Worm (Caenorhabditis elegans) whole organism, L3 larva: Measurements from ENCODE around the gene Y57G11C.22.
A peak's percentile ranks its signal among the peaks of the same experiment; 100 is the strongest.

Experiments used
- R02D3.7 ChIP-seq: fragments of 150-350 bp; optimal IDR thresholded peaks from 2 replicates; lab custom pipeline; 2014; ENCODE audit warnings: missing biosample characterization, missing genetic modification characterization
- ZK546.5 ChIP-seq: sonication (generic microtip); optimal IDR thresholded peaks from 2 replicates; lab custom pipeline; 2017; ENCODE audit warnings: missing biosample characterization, missing genetic modification characterization
- aly-2 ChIP-seq: fragments of 150-350 bp; optimal IDR thresholded peaks from 2 replicates; lab custom pipeline; 2014; ENCODE audit warnings: missing biosample characterization, missing genetic modification characterization
- ama-1 ChIP-seq: fragments of 150-350 bp; optimal IDR thresholded peaks from 2 replicates; lab custom pipeline; 2018
- ceh-16 ChIP-seq: sonication (generic microtip); optimal IDR thresholded peaks from 2 replicates; lab custom pipeline; 2017; ENCODE audit warnings: missing biosample characterization, missing genetic modification characterization
- ceh-28 ChIP-seq: fragments of 150-350 bp; optimal IDR thresholded peaks from 2 replicates; lab custom pipeline; 2014; ENCODE audit warnings: missing biosample characterization, missing genetic modification reagents, missing genetic modification characterization
- ceh-82 ChIP-seq: fragments of 150-350 bp; optimal IDR thresholded peaks from 2 replicates; lab custom pipeline; 2014; ENCODE audit warnings: missing biosample characterization, missing genetic modification characterization
- ceh-9 ChIP-seq: sonication (generic microtip); optimal IDR thresholded peaks from 2 replicates; lab custom pipeline; 2018; ENCODE audit warnings: missing biosample characterization, missing genetic modification characterization
- daf-12 ChIP-seq: fragments of 150-350 bp; optimal IDR thresholded peaks from 2 replicates; lab custom pipeline; 2014; ENCODE audit warnings: missing biosample characterization, missing genetic modification reagents, missing genetic modification characterization
- egl-27 ChIP-seq: sonication (generic microtip); optimal IDR thresholded peaks from 4 replicates; lab custom pipeline; 2017; ENCODE audit warnings: missing biosample characterization, missing genetic modification reagents, missing genetic modification characterization
- egl-5 ChIP-seq: fragments of 150-350 bp; optimal IDR thresholded peaks from 2 replicates; lab custom pipeline; 2017; ENCODE audit warnings: missing biosample characterization, missing genetic modification reagents, missing genetic modification characterization, inconsistent platforms
- elt-1 ChIP-seq: fragments of 150-350 bp; optimal IDR thresholded peaks from 2 replicates; lab custom pipeline; 2014; ENCODE audit warnings: missing biosample characterization, missing genetic modification characterization
- elt-2 ChIP-seq: sonication (generic microtip); optimal IDR thresholded peaks from 2 replicates; lab custom pipeline; 2016; ENCODE audit warnings: missing genetic modification reagents, mild to moderate bottlenecking, missing genetic modification characterization, missing compliant biosample characterization
- elt-3 ChIP-seq, 3 experiments: fragments of 150-350 bp in 1 of 3; sonication (generic microtip) in 2 of 3; optimal IDR thresholded peaks; 2 replicates in 2 of 3; 4 replicates in 1 of 3; lab custom pipeline; 2014 to 2017; ENCODE audit warnings: missing biosample characterization in 3 of 3, missing genetic modification characterization in 3 of 3
- eor-1 ChIP-seq, 2 experiments: fragments of 150-350 bp; optimal IDR thresholded peaks; 2 replicates each; lab custom pipeline; 2014 to 2018; ENCODE audit warnings: missing biosample characterization in 2 of 2, missing genetic modification characterization in 2 of 2
- fkh-10 ChIP-seq: sonication (generic microtip); optimal IDR thresholded peaks from 2 replicates; lab custom pipeline; 2017; ENCODE audit warnings: missing biosample characterization, missing genetic modification reagents, missing genetic modification characterization
- fkh-2 ChIP-seq: fragments of 150-350 bp; optimal IDR thresholded peaks from 2 replicates; lab custom pipeline; 2014; ENCODE audit warnings: missing biosample characterization, missing genetic modification reagents, missing genetic modification characterization
- fos-1 ChIP-seq: fragments of 150-350 bp; optimal IDR thresholded peaks from 2 replicates; lab custom pipeline; 2014; ENCODE audit warnings: missing biosample characterization, missing genetic modification characterization
- hmg-11 ChIP-seq: sonication (generic microtip); optimal IDR thresholded peaks from 2 replicates; lab custom pipeline; 2016; ENCODE audit warnings: missing genetic modification characterization, missing compliant biosample characterization
- jun-1 ChIP-seq: fragments of 150-350 bp; optimal IDR thresholded peaks from 2 replicates; lab custom pipeline; 2014; ENCODE audit warnings: missing biosample characterization, missing genetic modification reagents, missing genetic modification characterization
- lin-15B ChIP-seq: fragments of 150-350 bp; optimal IDR thresholded peaks from 2 replicates; lab custom pipeline; 2014; ENCODE audit warnings: missing biosample characterization, missing genetic modification characterization
- lin-39 ChIP-seq: fragments of 150-350 bp; optimal IDR thresholded peaks from 2 replicates; lab custom pipeline; 2018; ENCODE audit warnings: missing biosample characterization, missing genetic modification reagents, missing genetic modification characterization
- lsy-12 ChIP-seq: sonication (generic microtip); optimal IDR thresholded peaks from 2 replicates; lab custom pipeline; 2016; ENCODE audit warnings: mild to moderate bottlenecking, missing genetic modification characterization, missing compliant biosample characterization
- mdl-1 ChIP-seq: fragments of 150-350 bp; optimal IDR thresholded peaks from 2 replicates; lab custom pipeline; 2014; ENCODE audit warnings: missing biosample characterization, missing genetic modification characterization
- mml-1 ChIP-seq: fragments of 150-350 bp; sonication (generic microtip); optimal IDR thresholded peaks from 3 replicates; lab custom pipeline; 2014; ENCODE audit warnings: missing biosample characterization, missing genetic modification characterization
- nfya-1 ChIP-seq: sonication (generic microtip); optimal IDR thresholded peaks from 2 replicates; lab custom pipeline; 2017; ENCODE audit warnings: missing genetic modification characterization, mild to moderate bottlenecking, missing compliant biosample characterization, antibody characterized with exemption, moderate library complexity; ENCODE audit not compliant: insufficient read depth
- nhr-11 ChIP-seq: fragments of 150-350 bp; optimal IDR thresholded peaks from 2 replicates; lab custom pipeline; 2014; ENCODE audit warnings: missing biosample characterization, missing genetic modification characterization
- nhr-12 ChIP-seq: fragments of 150-350 bp; optimal IDR thresholded peaks from 2 replicates; lab custom pipeline; 2014; ENCODE audit warnings: missing biosample characterization, missing genetic modification characterization
- nhr-23 ChIP-seq: fragments of 150-350 bp; optimal IDR thresholded peaks from 2 replicates; lab custom pipeline; 2014; ENCODE audit warnings: missing biosample characterization, missing genetic modification reagents, missing genetic modification characterization
- nhr-237 ChIP-seq: fragments of 150-350 bp; optimal IDR thresholded peaks from 2 replicates; lab custom pipeline; 2014; ENCODE audit warnings: missing biosample characterization, missing genetic modification characterization
- nhr-25 ChIP-seq: sonication (generic microtip); optimal IDR thresholded peaks from 2 replicates; lab custom pipeline; 2017; ENCODE audit warnings: missing biosample characterization, missing genetic modification characterization
- nhr-28 ChIP-seq: fragments of 150-350 bp; optimal IDR thresholded peaks from 2 replicates; lab custom pipeline; 2014; ENCODE audit warnings: missing biosample characterization, missing genetic modification characterization
- nhr-43 ChIP-seq: sonication (generic microtip); optimal IDR thresholded peaks from 2 replicates; lab custom pipeline; 2016; ENCODE audit warnings: mild to moderate bottlenecking, missing genetic modification characterization, missing compliant biosample characterization; ENCODE audit not compliant: poor library complexity, severe bottlenecking
- nhr-67 ChIP-seq: fragments of 150-350 bp; optimal IDR thresholded peaks from 2 replicates; lab custom pipeline; 2014; ENCODE audit warnings: missing biosample characterization, missing genetic modification characterization
- nhr-76 ChIP-seq: fragments of 150-350 bp; sonication (generic microtip); optimal IDR thresholded peaks from 5 replicates; lab custom pipeline; 2014; ENCODE audit warnings: missing biosample characterization, missing genetic modification characterization
- nhr-77 ChIP-seq: fragments of 150-350 bp; optimal IDR thresholded peaks from 2 replicates; lab custom pipeline; 2014; ENCODE audit warnings: missing biosample characterization, missing genetic modification characterization
- pha-4 ChIP-seq: fragments of 150-350 bp; optimal IDR thresholded peaks from 2 replicates; lab custom pipeline; 2014; ENCODE audit warnings: missing biosample characterization, missing genetic modification reagents, missing genetic modification characterization
- pqm-1 ChIP-seq: fragments of 150-350 bp; optimal IDR thresholded peaks from 2 replicates; lab custom pipeline; 2017; ENCODE audit warnings: missing biosample characterization, missing genetic modification characterization, inconsistent platforms
- sea-2 ChIP-seq: fragments of 150-350 bp; sonication (generic microtip); optimal IDR thresholded peaks from 4 replicates; lab custom pipeline; 2014; ENCODE audit warnings: missing biosample characterization, missing genetic modification reagents, missing genetic modification characterization
- skn-1 ChIP-seq: fragments of 150-350 bp; optimal IDR thresholded peaks from 2 replicates; lab custom pipeline; 2014; ENCODE audit warnings: missing biosample characterization, missing genetic modification characterization
- snpc-4 ChIP-seq: fragments of 150-350 bp; optimal IDR thresholded peaks from 2 replicates; lab custom pipeline; 2014; ENCODE audit warnings: missing biosample characterization, missing genetic modification characterization
- tbx-2 ChIP-seq: sonication (generic microtip); optimal IDR thresholded peaks from 2 replicates; lab custom pipeline; 2016; ENCODE audit warnings: mild to moderate bottlenecking, missing genetic modification characterization, missing compliant biosample characterization
- unc-39 ChIP-seq: sonication (generic microtip); optimal IDR thresholded peaks from 4 replicates; lab custom pipeline; 2017; ENCODE audit warnings: missing biosample characterization, missing genetic modification characterization
- unc-62 ChIP-seq: fragments of 150-350 bp; sonication (generic microtip); optimal IDR thresholded peaks from 4 replicates; lab custom pipeline; 2014; ENCODE audit warnings: missing biosample characterization, missing genetic modification reagents, missing genetic modification characterization
- zag-1 ChIP-seq: fragments of 150-350 bp; optimal IDR thresholded peaks from 2 replicates; lab custom pipeline; 2014; ENCODE audit warnings: missing biosample characterization, missing genetic modification characterization
- ztf-11 ChIP-seq: fragments of 150-350 bp; optimal IDR thresholded peaks from 2 replicates; lab custom pipeline; 2014; ENCODE audit warnings: missing biosample characterization, missing genetic modification characterization
- ztf-4 ChIP-seq: fragments of 150-350 bp; optimal IDR thresholded peaks from 2 replicates; lab custom pipeline; 2014; ENCODE audit warnings: missing biosample characterization, missing genetic modification characterization

The Y57G11C.22 gene

ce11 chrIV:14824878-14825352 lies 12.1 kb upstream of the Y57G11C.22 start, which contains the start of gene sec-61.A:
Gene sec-61.A, minus strand, starts transcription at chrIV:14825264.
- TF ChIP-seq ceh-82 (tag; lab: Kevin White, UChicago) (peak; percentile 53), egl-27 (tag; lab: Kevin White, UChicago) (no peak), aly-2 (no peak), elt-1 (no peak), elt-2 (tag; lab: Kevin White, UChicago) (peak; percentile 61), eor-1 (tag; optimal IDR thresholded peaks at IDR 0.05; lab: Kevin White, UChicago) (no peak), nfya-1 (tag; lab: Kevin White, UChicago) (peak; percentile 89), jun-1 (tag; lab: Kevin White, UChicago) (peak; percentile 69), egl-5 (no peak), lin-39 (tag; lab: Kevin White, UChicago) (peak; percentile 64), ceh-9 (no peak), nhr-12 (tag; lab: Kevin White, UChicago) (no peak), nhr-25 (tag; lab: Kevin White, UChicago) (peak; percentile 65), nhr-11 (no peak), nhr-76 (no peak), fkh-10 (GFP tag; lab: Kevin White, UChicago) (peak; percentile 32), nhr-28 (tag; lab: Kevin White, UChicago) (no peak), hmg-11 (tag; lab: Kevin White, UChicago) (peak; percentile 88), ama-1 (lab: Kevin White, UChicago) (no peak), fos-1 (tag; lab: Kevin White, UChicago) (no peak), unc-39 (no peak), nhr-43 (peak; percentile 40), nhr-67 (tag; lab: Kevin White, UChicago) (no peak), pha-4 (tag; lab: Kevin White, UChicago) (peak; percentile 49), ztf-4 (no peak), zag-1 (tag; lab: Kevin White, UChicago) (peak; percentile 53), skn-1 (tag; lab: Kevin White, UChicago) (peak; percentile 65), R02D3.7 (tag; lab: Kevin White, UChicago) (peak; percentile 48), elt-3 (tag; optimal IDR thresholded peaks at IDR 0.05; lab: Kevin White, UChicago) (peak in 1 of 3 experiments; percentile 64), nhr-23 (tag; lab: Kevin White, UChicago) (peak; percentile 49), ceh-28 (peak; percentile 41), unc-62 (no peak), snpc-4 (tag; lab: Kevin White, UChicago) (peak; percentile 75), pqm-1 (tag; lab: Kevin White, UChicago) (no peak), nhr-237 (tag; lab: Kevin White, UChicago) (no peak), fkh-2 (tag; lab: Kevin White, UChicago) (no peak), ztf-11 (tag; lab: Kevin White, UChicago) (no peak), daf-12 (tag; lab: Kevin White, UChicago) (no peak), tbx-2 (tag; lab: Kevin White, UChicago) (peak; percentile 41), sea-2 (GFP tag; lab: Kevin White, UChicago) (no peak), lsy-12 (peak; percentile 79), mdl-1 (tag; lab: Kevin White, UChicago) (peak; percentile 21), nhr-77 (tag; lab: Kevin White, UChicago) (no peak), mml-1 (tag; lab: Kevin White, UChicago) (no peak), lin-15B (tag; lab: Kevin White, UChicago) (peak; percentile 71), ZK546.5 (tag; lab: Kevin White, UChicago) (no peak), ceh-16 (tag; lab: Kevin White, UChicago) (no peak)
